Worm (Caenorhabditis elegans): ENCODE results near the gene sra-7.

- no peak for TF ChIP-seq nhr-76 (tag; optimal IDR thresholded peaks at IDR 0.05)
- no peak for TF ChIP-seq nhr-237 (tag; optimal IDR thresholded peaks at IDR 0.05)
- no peak for TF ChIP-seq unc-62 (GFP tag; optimal IDR thresholded peaks at IDR 0.05)
- TF ChIP-seq ham-2 (GFP tag; optimal IDR thresholded peaks at IDR 0.05) = no peak
- TF ChIP-seq blmp-1 (tag; optimal IDR thresholded peaks at IDR 0.05) = no peak
- no peak for TF ChIP-seq elt-3 (tag; optimal IDR thresholded peaks at IDR 0.05)
- no peak for TF ChIP-seq unc-39 (tag; optimal IDR thresholded peaks at IDR 0.05)
- no peak for TF ChIP-seq ces-1 (GFP tag; optimal IDR thresholded peaks at IDR 0.05)
- TF ChIP-seq nhr-2 (tag; optimal IDR thresholded peaks at IDR 0.05) = no peak
- TF ChIP-seq mab-5 (tag; optimal IDR thresholded peaks at IDR 0.05) = no peak
- TF ChIP-seq nhr-12 (tag; optimal IDR thresholded peaks at IDR 0.05) = no peak
- no peak for TF ChIP-seq unc-120 (tag; optimal IDR thresholded peaks at IDR 0.05; ENCODE audit: poor library complexity, severe bottlenecking)
- no peak for TF ChIP-seq flh-1 (GFP tag; optimal IDR thresholded peaks at IDR 0.05)
These were observed 45.2 kb downstream of the sra-7 start, which contains the start of gene eral-1 for ce11 chrII:9589667-9590066.
